Fruit fly (Drosophila melanogaster) whole organism, embryonic: ENCODE results near the gene pcm.

Experiments
- Antp ChIP-seq: fragments of 200-800 bp; sonication (Bioruptor generic); optimal IDR thresholded peaks from 3 replicates; lab custom pipeline; 2016; ENCODE audit warnings: missing biosample characterization, missing genetic modification characterization
- CG10267 ChIP-seq: fragments of 200-800 bp; sonication (Bioruptor generic); optimal IDR thresholded peaks from 2 replicates; lab custom pipeline; 2018; ENCODE audit warnings: missing biosample characterization, mild to moderate bottlenecking, missing genetic modification characterization, moderate library complexity
- CG10654 ChIP-seq: fragments of 200-800 bp; sonication (Bioruptor generic); optimal IDR thresholded peaks from 2 replicates; lab custom pipeline; 2016; ENCODE audit warnings: missing biosample characterization, missing genetic modification characterization
- CG10979 ChIP-seq: fragments of 200-800 bp; sonication (Bioruptor generic); optimal IDR thresholded peaks from 2 replicates; lab custom pipeline; 2018; ENCODE audit warnings: missing biosample characterization, mild to moderate bottlenecking, missing genetic modification characterization, moderate library complexity
- CG11093 ChIP-seq: fragments of 200-800 bp; sonication (Bioruptor generic); IDR thresholded peaks from 3 replicates; pipeline ENCODE4 v1.3.6; 2022; ENCODE audit warnings: missing biosample characterization, missing genetic modification characterization
- CG11456 ChIP-seq: fragments of 200-800 bp; sonication (Bioruptor generic); IDR thresholded peaks from 3 replicates; pipeline ENCODE4 v1.3.6; 2022; ENCODE audit warnings: missing biosample characterization, missing genetic modification characterization
- CG17912 ChIP-seq: fragments of 200-800 bp; sonication (Bioruptor generic); optimal IDR thresholded peaks from 2 replicates; lab custom pipeline; 2018; ENCODE audit warnings: missing biosample characterization, mild to moderate bottlenecking, missing genetic modification characterization
- CG1832 ChIP-seq: fragments of 200-800 bp; sonication (Bioruptor generic); optimal IDR thresholded peaks from 2 replicates; lab custom pipeline; 2017; ENCODE audit warnings: missing biosample characterization, mild to moderate bottlenecking, missing genetic modification characterization, inconsistent platforms
- CG2120 ChIP-seq: fragments of 200-800 bp; sonication (Bioruptor generic); optimal IDR thresholded peaks from 3 replicates; lab custom pipeline; 2016; ENCODE audit warnings: missing biosample characterization, missing genetic modification characterization
- CG2199 ChIP-seq: fragments of 200-800 bp; sonication (Bioruptor generic); IDR thresholded peaks from 3 replicates; pipeline ENCODE4 v1.3.6; 2022; ENCODE audit warnings: missing biosample characterization, missing genetic modification characterization
- CG2712 ChIP-seq: fragments of 200-800 bp; optimal IDR thresholded peaks from 3 replicates; lab custom pipeline; 2019; ENCODE audit warnings: missing biosample characterization, mild to moderate bottlenecking, missing genetic modification characterization, moderate library complexity
- CG31365 ChIP-seq: fragments of 200-800 bp; sonication (Bioruptor generic); optimal IDR thresholded peaks from 2 replicates; lab custom pipeline; 2018; ENCODE audit warnings: missing biosample characterization, mild to moderate bottlenecking, missing genetic modification characterization
- CG3407 ChIP-seq: fragments of 200-800 bp; sonication (Bioruptor generic); optimal IDR thresholded peaks from 2 replicates; lab custom pipeline; 2018; ENCODE audit warnings: missing biosample characterization, mild to moderate bottlenecking, missing genetic modification characterization
- CG34376 ChIP-seq: fragments of 200-800 bp; sonication (Bioruptor generic); optimal IDR thresholded peaks from 2 replicates; lab custom pipeline; 2018; ENCODE audit warnings: missing biosample characterization, mild to moderate bottlenecking, missing genetic modification characterization
- CG5245 ChIP-seq: fragments of 200-800 bp; sonication (Bioruptor generic); optimal IDR thresholded peaks from 3 replicates; lab custom pipeline; 2016; ENCODE audit warnings: missing biosample characterization, missing genetic modification characterization
- CG5953 ChIP-seq: fragments of 200-800 bp; sonication (Bioruptor generic); IDR thresholded peaks from 2 replicates; pipeline ENCODE4 v1.3.6; 2022; ENCODE audit warnings: missing biosample characterization, missing genetic modification characterization
- CG6813 ChIP-seq: fragments of 200-800 bp; sonication (Bioruptor generic); optimal IDR thresholded peaks from 2 replicates; lab custom pipeline; 2017; ENCODE audit warnings: missing biosample characterization, missing genetic modification characterization, mild to moderate bottlenecking, moderate library complexity, missing genetic modification reagents
- CG6854 ChIP-seq: fragments of 200-800 bp; sonication (Bioruptor generic); optimal IDR thresholded peaks from 3 replicates; lab custom pipeline; 2017; ENCODE audit warnings: missing biosample characterization, mild to moderate bottlenecking, missing genetic modification characterization
- CG8281 ChIP-seq: fragments of 200-800 bp; sonication (Bioruptor generic); optimal IDR thresholded peaks from 2 replicates; lab custom pipeline; 2018; ENCODE audit warnings: missing biosample characterization, mild to moderate bottlenecking, missing genetic modification characterization, moderate library complexity
- CG9727 ChIP-seq: fragments of 200-800 bp; sonication (Bioruptor generic); optimal IDR thresholded peaks from 3 replicates; lab custom pipeline; 2017; ENCODE audit warnings: missing biosample characterization, mild to moderate bottlenecking, missing genetic modification characterization
- Fer1 ChIP-seq: fragments of 200-800 bp; sonication (Bioruptor generic); optimal IDR thresholded peaks from 2 replicates; lab custom pipeline; 2017; ENCODE audit warnings: missing biosample characterization, mild to moderate bottlenecking, missing genetic modification characterization
- Hand ChIP-seq: fragments of 200-800 bp; sonication (Bioruptor generic); optimal IDR thresholded peaks from 2 replicates; lab custom pipeline; 2017; ENCODE audit warnings: mild to moderate bottlenecking, missing biosample characterization, missing genetic modification reagents, missing genetic modification characterization
- Jarid2 ChIP-seq: fragments of 200-800 bp; sonication (Bioruptor generic); optimal IDR thresholded peaks from 3 replicates; lab custom pipeline; 2017; ENCODE audit warnings: mild to moderate bottlenecking, missing biosample characterization, missing genetic modification reagents, missing genetic modification characterization
- Lhr ChIP-seq: fragments of 200-800 bp; sonication (Bioruptor generic); optimal IDR thresholded peaks from 3 replicates; lab custom pipeline; 2017; ENCODE audit warnings: mild to moderate bottlenecking, missing biosample characterization, missing genetic modification reagents, missing genetic modification characterization
- Lpt ChIP-seq: fragments of >200 bp; optimal IDR thresholded peaks from 2 replicates; lab custom pipeline; 2018; ENCODE audit warnings: missing biosample characterization, missing genetic modification characterization
- MBD-R2 ChIP-seq: fragments of 200-800 bp; sonication (Bioruptor generic); IDR thresholded peaks from 2 replicates; pipeline ENCODE4 v1.3.6; 2022; ENCODE audit warnings: missing biosample characterization, missing genetic modification characterization
- Mes4 ChIP-seq: fragments of 200-800 bp; sonication (Bioruptor generic); optimal IDR thresholded peaks from 2 replicates; lab custom pipeline; 2016; ENCODE audit warnings: missing biosample characterization, missing genetic modification characterization
- Mrtf ChIP-seq: fragments of 200-800 bp; sonication (Bioruptor generic); IDR thresholded peaks from 3 replicates; pipeline ENCODE4 v1.3.6; 2022; ENCODE audit warnings: missing biosample characterization, missing genetic modification characterization
- Oli ChIP-seq: fragments of 200-800 bp; sonication (Bioruptor generic); optimal IDR thresholded peaks from 2 replicates; lab custom pipeline; 2018; ENCODE audit warnings: missing biosample characterization, mild to moderate bottlenecking, missing genetic modification characterization, moderate library complexity
- Rx ChIP-seq: fragments of 200-800 bp; sonication (Bioruptor generic); IDR thresholded peaks from 2 replicates; pipeline ENCODE4 v1.3.6; 2022; ENCODE audit warnings: missing biosample characterization, missing genetic modification characterization
- Xrp1 ChIP-seq: fragments of 200-800 bp; sonication (Bioruptor generic); IDR thresholded peaks from 2 replicates; pipeline ENCODE4 v1.3.6; 2022; ENCODE audit warnings: missing biosample characterization, missing genetic modification characterization
- cato ChIP-seq: fragments of 200-800 bp; sonication (Bioruptor generic); optimal IDR thresholded peaks from 2 replicates; lab custom pipeline; 2016; ENCODE audit warnings: missing biosample characterization, missing genetic modification characterization, borderline replicate concordance
- dm ChIP-seq: fragments of 200-800 bp; sonication (Bioruptor generic); optimal IDR thresholded peaks from 3 replicates; lab custom pipeline; 2016; ENCODE audit warnings: missing biosample characterization, missing genetic modification characterization
- esg ChIP-seq: fragments of 200-800 bp; sonication (Bioruptor generic); conservative IDR thresholded peaks from 2 replicates; pipeline ENCODE4 v1.3.6; 2022; ENCODE audit warnings: missing biosample characterization, missing genetic modification characterization
- fru ChIP-seq: fragments of >200 bp; optimal IDR thresholded peaks from 2 replicates; lab custom pipeline; 2017
- gfzf ChIP-seq: fragments of 200-800 bp; sonication (Bioruptor generic); optimal IDR thresholded peaks from 2 replicates; lab custom pipeline; 2016; ENCODE audit warnings: missing biosample characterization, mild to moderate bottlenecking, missing genetic modification characterization, moderate library complexity
- grn ChIP-seq: fragments of 200-800 bp; sonication (Bioruptor generic); optimal IDR thresholded peaks from 3 replicates; lab custom pipeline; 2017; ENCODE audit warnings: missing biosample characterization, missing genetic modification characterization
- her ChIP-seq: fragments of 200-800 bp; sonication (Bioruptor generic); optimal IDR thresholded peaks from 2 replicates; lab custom pipeline; 2016; ENCODE audit warnings: missing biosample characterization, missing genetic modification characterization
- hth ChIP-seq: fragments of >200 bp; optimal IDR thresholded peaks from 2 replicates; lab custom pipeline; 2017; ENCODE audit warnings: inconsistent platforms
- ind ChIP-seq: fragments of 200-800 bp; sonication (Bioruptor generic); optimal IDR thresholded peaks from 3 replicates; lab custom pipeline; 2016; ENCODE audit warnings: missing biosample characterization, missing genetic modification characterization
- inv ChIP-seq: fragments of 200-800 bp; sonication (Bioruptor generic); IDR thresholded peaks from 2 replicates; pipeline ENCODE4 v1.3.6; 2022; ENCODE audit warnings: missing biosample characterization, missing genetic modification characterization; ENCODE audit not compliant: partially characterized antibody
- kni ChIP-seq: fragments of 200-800 bp; sonication (Bioruptor generic); optimal IDR thresholded peaks from 3 replicates; lab custom pipeline; 2017; ENCODE audit warnings: mild to moderate bottlenecking, missing biosample characterization, missing genetic modification reagents, missing genetic modification characterization
- lov ChIP-seq, 2 experiments: fragments of 200-800 bp in 1 of 2; fragments of >200 bp in 1 of 2; sonication (Bioruptor generic) in 1 of 2; IDR thresholded peaks in 1 of 2; optimal IDR thresholded peaks in 1 of 2; 2 replicates in 1 of 2; 3 replicates in 1 of 2; pipeline versions ENCODE4 v1.3.6 to Lab custom; 2017 to 2022; ENCODE audit warnings: missing biosample characterization in 1 of 2, missing genetic modification characterization in 1 of 2
- maf-S ChIP-seq: fragments of 200-800 bp; sonication (Bioruptor generic); optimal IDR thresholded peaks from 2 replicates; lab custom pipeline; 2016; ENCODE audit warnings: missing biosample characterization, missing genetic modification characterization
- nau ChIP-seq: fragments of 200-800 bp; sonication (Bioruptor generic); optimal IDR thresholded peaks from 3 replicates; lab custom pipeline; 2017; ENCODE audit warnings: missing biosample characterization, mild to moderate bottlenecking, missing genetic modification characterization, missing genetic modification reagents
- sens-2 ChIP-seq: fragments of 200-800 bp; sonication (Bioruptor generic); IDR thresholded peaks from 2 replicates; pipeline ENCODE4 v1.3.6; 2022; ENCODE audit warnings: missing biosample characterization, missing genetic modification characterization
- slou ChIP-seq: fragments of 200-800 bp; sonication (Bioruptor generic); optimal IDR thresholded peaks from 3 replicates; lab custom pipeline; 2016; ENCODE audit warnings: missing biosample characterization, missing genetic modification characterization
- tna ChIP-seq: fragments of 200-800 bp; sonication (Bioruptor generic); IDR thresholded peaks from 2 replicates; pipeline ENCODE4 v1.3.6; 2022; ENCODE audit warnings: missing biosample characterization, missing genetic modification characterization; ENCODE audit not compliant: partially characterized antibody
- tx ChIP-seq: fragments of 200-800 bp; sonication (Bioruptor generic); optimal IDR thresholded peaks from 2 replicates; lab custom pipeline; 2016; ENCODE audit warnings: missing biosample characterization, missing genetic modification characterization
- z ChIP-seq: fragments of 200-800 bp; sonication (Bioruptor generic); IDR thresholded peaks from 3 replicates; pipeline ENCODE4 v1.3.6; 2022; ENCODE audit warnings: missing biosample characterization, missing genetic modification characterization

The pcm gene

dm6 chrX:19521753-19522383, 30.1 kb upstream of the pcm start, which contains the start of the genes Idh3a and CoRest (continued):
- TF ChIP-seq tna (GFP tag; lab: Robert Waterston, UW): no peak; the same call in 1 of the 2 replicates
- TF ChIP-seq z: no peak
- TF ChIP-seq CG10654 (GFP tag; lab: Kevin White, UChicago): no peak
- no peak for TF ChIP-seq hth (lab: Kevin White, UChicago)
- no peak for TF ChIP-seq CG34376 (GFP tag; lab: Kevin White, UChicago)
- TF ChIP-seq Lpt: no peak
- peak; percentile 47 for TF ChIP-seq ind (GFP tag; lab: Kevin White, UChicago)
- no peak for TF ChIP-seq fru (lab: Kevin White, UChicago)
- peak; percentile 32 for TF ChIP-seq gfzf (GFP tag; lab: Kevin White, UChicago)
- no peak for TF ChIP-seq maf-S
- TF ChIP-seq Jarid2 (GFP tag; lab: Kevin White, UChicago): no peak
- no peak for TF ChIP-seq Mrtf (GFP tag; lab: Robert Waterston, UW)
- no peak for TF ChIP-seq CG11093 (GFP tag; lab: Robert Waterston, UW)
- no peak for TF ChIP-seq nau
- peak; percentile 38 for TF ChIP-seq CG9727 (GFP tag; lab: Kevin White, UChicago)
- TF ChIP-seq lov (optimal IDR thresholded peaks at IDR 0.05; lab: Kevin White, UChicago): no peak
- TF ChIP-seq lov (GFP tag; IDR thresholded peaks at IDR 0.05; lab: Robert Waterston, UW): no peak
- TF ChIP-seq CG6854 (GFP tag; lab: Kevin White, UChicago): no peak
- no peak for TF ChIP-seq CG2199 (GFP tag; lab: Robert Waterston, UW)
- TF ChIP-seq, all 482 proteins: peak for 136

- TF ChIP-seq CG6813 (GFP tag; lab: Kevin White, UChicago) (no peak), tx (GFP tag; lab: Kevin White, UChicago) (no peak), CG2120 (GFP tag; lab: Kevin White, UChicago) (no peak), CG10267 (tag; lab: Kevin White, UChicago) (no peak), CG3407 (no peak), Rx (no peak), inv (no peak), CG8281 (tag; lab: Kevin White, UChicago) (no peak), kni (GFP tag; lab: Kevin White, UChicago) (no peak), Fer1 (GFP tag; lab: Kevin White, UChicago) (no peak), MBD-R2 (no peak), CG10979 (tag; lab: Kevin White, UChicago) (no peak), CG5245 (GFP tag; lab: Kevin White, UChicago) (no peak), CG2712 (tag; lab: Kevin White, UChicago) (no peak), CG6854 (GFP tag; lab: Kevin White, UChicago) (no peak), esg (GFP tag; lab: Robert Waterston, UW) (no peak), Antp (GFP tag; lab: Kevin White, UChicago) (no peak), Hand (no peak), CG34376 (GFP tag; lab: Kevin White, UChicago) (no peak), CG1832 (GFP tag; lab: Kevin White, UChicago) (peak; percentile 51), CG31365 (no peak), dm (GFP tag; lab: Kevin White, UChicago) (no peak), Xrp1 (GFP tag; lab: Robert Waterston, UW) (no peak), sens-2 (GFP tag; lab: Robert Waterston, UW) (peak; percentile 62; the same call in 1 of the 2 replicates), Mes4 (GFP tag; lab: Kevin White, UChicago) (no peak), cato (GFP tag; lab: Kevin White, UChicago) (no peak), her (no peak), CG5953 (no peak), Lhr (GFP tag; lab: Kevin White, UChicago) (no peak), Oli (tag; lab: Kevin White, UChicago) (no peak), slou (GFP tag; lab: Kevin White, UChicago) (no peak), grn (GFP tag; lab: Kevin White, UChicago) (peak; percentile 81), CG11093 (GFP tag; lab: Robert Waterston, UW) (no peak), CG17912 (GFP tag; lab: Kevin White, UChicago) (no peak), CG11456 (GFP tag; lab: Robert Waterston, UW) (no peak)
Observed at dm6 chrX:19520888-19521287, 29.1 kb upstream of the pcm start.
